Worm (Caenorhabditis elegans): ENCODE results near the gene F19C6.3.

F19C6.3 gene

DNA sequence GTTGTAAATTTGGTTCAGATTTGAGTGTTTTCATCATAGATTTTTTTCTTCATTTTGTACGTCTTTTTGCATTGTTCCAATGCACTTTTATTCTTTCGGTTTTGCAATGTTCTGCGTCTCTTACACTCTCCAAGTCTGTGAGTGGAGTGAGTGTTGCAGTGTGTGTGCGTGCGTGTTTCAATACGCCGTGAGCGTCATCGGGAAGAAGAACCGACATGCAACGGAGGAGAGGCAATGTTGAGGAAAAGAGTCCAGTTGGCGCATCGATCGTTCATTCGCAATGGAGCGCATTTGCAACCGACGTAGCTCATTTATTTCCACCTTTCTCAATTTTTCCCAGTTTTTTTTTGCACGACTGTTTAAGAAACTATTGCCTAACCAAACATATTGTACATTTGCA lies 50.0 kb downstream of the F19C6.3 start, which contains the start of gene ZC506.1:
ZC506.1 (plus strand) TSS at position 400 of the 400 bp plus-strand sequence.
- TF ChIP-seq nhr-67 (tag; optimal IDR thresholded peaks at IDR 0.05) (no peak), lin-15B (tag; optimal IDR thresholded peaks at IDR 0.05) (peak; percentile 92), lin-39 (tag; optimal IDR thresholded peaks at IDR 0.05) (peak; percentile 98), elt-3 (tag; optimal IDR thresholded peaks at IDR 0.05) (peak in 2 of 3 experiments; percentile 1 to 62), jun-1 (tag; optimal IDR thresholded peaks at IDR 0.05) (peak; percentile 92), tbx-2 (tag; optimal IDR thresholded peaks at IDR 0.05) (peak; percentile 87), nhr-77 (tag; optimal IDR thresholded peaks at IDR 0.05) (peak; percentile 65), ama-1 (optimal IDR thresholded peaks at IDR 0.05) (peak; percentile 16), nhr-25 (tag; optimal IDR thresholded peaks at IDR 0.05) (peak; percentile 96), aly-2 (tag; optimal IDR thresholded peaks at IDR 0.05) (no peak), nhr-237 (tag; optimal IDR thresholded peaks at IDR 0.05) (no peak), sea-2 (GFP tag; optimal IDR thresholded peaks at IDR 0.05) (peak; percentile 30), mdl-1 (tag; optimal IDR thresholded peaks at IDR 0.05) (peak; percentile 75), lsy-12 (tag; optimal IDR thresholded peaks at IDR 0.05) (peak; percentile 97), ztf-4 (tag; optimal IDR thresholded peaks at IDR 0.05) (peak; percentile 74), nhr-11 (tag; optimal IDR thresholded peaks at IDR 0.05) (peak; percentile 67), elt-2 (tag; optimal IDR thresholded peaks at IDR 0.05) (peak; percentile 86), nhr-23 (tag; optimal IDR thresholded peaks at IDR 0.05) (peak; percentile 94), daf-12 (tag; optimal IDR thresholded peaks at IDR 0.05) (peak; percentile 50), skn-1 (tag; optimal IDR thresholded peaks at IDR 0.05) (peak; percentile 76), snpc-4 (tag; optimal IDR thresholded peaks at IDR 0.05) (peak; percentile 94), zag-1 (tag; optimal IDR thresholded peaks at IDR 0.05) (peak; percentile 38), mml-1 (tag; optimal IDR thresholded peaks at IDR 0.05) (no peak), fkh-2 (tag; optimal IDR thresholded peaks at IDR 0.05) (peak; percentile 63), ceh-82 (tag; optimal IDR thresholded peaks at IDR 0.05) (peak; percentile 74), fos-1 (tag; optimal IDR thresholded peaks at IDR 0.05) (peak; percentile 51), egl-5 (tag; optimal IDR thresholded peaks at IDR 0.05) (peak; percentile 91), ZK546.5 (tag; optimal IDR thresholded peaks at IDR 0.05) (no peak), eor-1 (tag; optimal IDR thresholded peaks at IDR 0.05) (no peak), fkh-10 (GFP tag; optimal IDR thresholded peaks at IDR 0.05) (peak; percentile 82), hmg-11 (tag; optimal IDR thresholded peaks at IDR 0.05) (peak; percentile 94), ztf-11 (tag; optimal IDR thresholded peaks at IDR 0.05) (no peak), unc-62 (GFP tag; optimal IDR thresholded peaks at IDR 0.05) (peak; percentile 90), pha-4 (tag; optimal IDR thresholded peaks at IDR 0.05) (peak; percentile 98), R02D3.7 (tag; optimal IDR thresholded peaks at IDR 0.05) (peak; percentile 63), elt-1 (tag; optimal IDR thresholded peaks at IDR 0.05) (peak; percentile 82), nhr-76 (tag; optimal IDR thresholded peaks at IDR 0.05) (no peak), nhr-43 (tag; optimal IDR thresholded peaks at IDR 0.05; ENCODE audit: poor library complexity, severe bottlenecking) (peak; percentile 90), ceh-9 (tag; optimal IDR thresholded peaks at IDR 0.05) (no peak), nhr-12 (tag; optimal IDR thresholded peaks at IDR 0.05) (no peak), unc-39 (tag; optimal IDR thresholded peaks at IDR 0.05) (no peak), nfya-1 (tag; optimal IDR thresholded peaks at IDR 0.05; ENCODE audit: insufficient read depth) (peak; percentile 93), pqm-1 (tag; optimal IDR thresholded peaks at IDR 0.05) (peak; percentile 88), egl-27 (tag; optimal IDR thresholded peaks at IDR 0.05) (peak; percentile 87), ceh-28 (tag; optimal IDR thresholded peaks at IDR 0.05) (peak; percentile 94), nhr-28 (tag; optimal IDR thresholded peaks at IDR 0.05) (no peak), ceh-16 (tag; optimal IDR thresholded peaks at IDR 0.05) (no peak)
